Worm (Caenorhabditis elegans) whole organism, L2 larva: Measurements from ENCODE around the gene blos-4.

ENCODE experiments used
- F13H6.1 ChIP-seq: sonication (generic microtip); optimal IDR thresholded peaks from 2 replicates; lab custom pipeline; 2016; ENCODE audit warnings: missing genetic modification characterization, missing compliant biosample characterization
- crh-2 ChIP-seq: sonication (generic microtip); optimal IDR thresholded peaks from 2 replicates; lab custom pipeline; 2017; ENCODE audit warnings: missing biosample characterization, missing genetic modification characterization
- lin-13 ChIP-seq: fragments of 150-350 bp; optimal IDR thresholded peaks from 2 replicates; lab custom pipeline; 2014; ENCODE audit warnings: missing biosample characterization, missing genetic modification reagents, missing genetic modification characterization
- lin-39 ChIP-seq: fragments of 150-350 bp; optimal IDR thresholded peaks from 2 replicates; lab custom pipeline; 2014; ENCODE audit warnings: missing biosample characterization, missing genetic modification reagents, missing genetic modification characterization
- mbf-1 ChIP-seq: sonication (generic microtip); optimal IDR thresholded peaks from 2 replicates; lab custom pipeline; 2017; ENCODE audit warnings: missing biosample characterization, missing genetic modification characterization

DNA sequence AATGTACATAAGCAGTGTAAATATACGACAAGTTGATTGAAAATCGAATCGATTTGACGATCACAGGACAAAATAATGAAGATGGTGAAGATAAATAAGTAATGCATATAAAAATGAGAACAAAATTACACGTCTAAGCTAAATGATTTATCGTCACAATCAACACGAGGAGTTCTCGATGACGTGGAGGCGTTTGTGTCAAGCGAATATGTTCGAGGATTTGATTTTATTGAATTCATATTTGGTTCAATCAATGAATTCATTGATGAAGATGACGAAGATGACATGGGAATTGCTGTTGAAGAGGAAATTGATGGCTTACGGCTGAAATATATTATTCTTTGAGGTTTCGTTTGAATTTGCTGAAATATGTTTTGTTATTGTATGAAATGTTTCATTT is 47.5 kb downstream of the blos-4 start, which contains the start of gene nyn-3:
- no peak for TF ChIP-seq mbf-1 (tag; lab: Kevin White, UChicago)
- TF ChIP-seq crh-2, result no peak
- no peak for TF ChIP-seq F13H6.1 (tag; lab: Kevin White, UChicago)
- TF ChIP-seq lin-13 (GFP tag; lab: Kevin White, UChicago), result no peak
- no peak for TF ChIP-seq lin-39 (tag; lab: Kevin White, UChicago)
